Worm (Caenorhabditis elegans): ENCODE data around the gene C06C6.9.

C06C6.9 gene

DNA sequence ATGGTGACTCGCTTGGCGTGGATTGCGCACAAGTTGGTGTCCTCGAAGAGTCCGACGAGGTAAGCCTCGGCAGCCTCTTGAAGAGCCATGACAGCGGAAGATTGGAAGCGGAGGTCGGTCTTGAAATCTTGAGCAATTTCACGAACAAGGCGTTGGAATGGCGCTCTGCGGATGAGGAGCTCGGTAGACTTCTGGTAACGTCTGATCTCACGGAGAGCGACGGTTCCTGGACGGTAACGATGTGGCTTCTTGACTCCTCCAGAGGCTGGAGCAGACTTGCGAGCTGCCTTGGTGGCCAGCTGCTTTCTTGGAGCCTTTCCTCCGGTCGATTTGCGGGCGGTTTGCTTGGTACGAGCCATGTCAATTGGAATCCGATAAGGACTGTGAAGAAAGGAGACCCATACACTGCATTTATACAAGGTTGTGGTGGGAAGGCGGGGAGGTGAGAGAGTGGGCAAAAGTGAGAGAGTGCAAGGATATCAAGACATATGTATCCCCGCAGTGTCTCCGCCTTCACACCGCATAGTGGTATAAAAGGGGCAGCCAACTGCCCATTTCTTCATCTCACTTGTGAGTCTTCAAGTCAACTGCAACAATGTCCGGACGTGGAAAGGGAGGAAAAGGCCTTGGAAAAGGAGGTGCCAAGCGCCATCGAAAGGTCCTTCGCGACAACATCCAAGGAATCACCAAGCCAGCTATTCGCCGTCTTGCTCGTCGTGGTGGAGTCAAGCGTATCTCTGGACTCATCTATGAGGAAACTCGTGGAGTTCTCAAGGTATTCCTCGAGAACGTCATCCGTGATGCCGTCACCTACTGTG, 45.6 kb upstream of the C06C6.9 start, which contains the start of the genes his-2 and his-1:
his-2 (minus strand) TSS at position 359 of the 818 bp plus-strand sequence.
his-1 (plus strand) TSS at position 596 of the 818 bp plus-strand sequence.
- TF ChIP-seq egrh-3 (GFP tag; IDR thresholded peaks at IDR 0.05) (peak; percentile 63; the same call in 1 of the 2 replicates), hsf-1 (GFP tag; IDR thresholded peaks at IDR 0.05) (0 out of 2 replicates have a peak, but pooled peaks have one; percentile 35), nfyb-1 (GFP tag; IDR thresholded peaks at IDR 0.05) (0 out of 2 replicates have a peak, but pooled peaks have one; percentile 9), zfh-2 (GFP tag; conservative IDR thresholded peaks at IDR 0.05) (peak; percentile 58; the same call in 1 of the 2 replicates)

ce11 chrV:16041412-16041811, 44.9 kb upstream of the C06C6.9 start:
- TF ChIP-seq ceh-91 (GFP tag; IDR thresholded peaks at IDR 0.05): no peak
- no peak for TF ChIP-seq F49E8.2 (tag; optimal IDR thresholded peaks at IDR 0.05; ENCODE audit: insufficient read depth)
- no peak for TF ChIP-seq dpl-1 (GFP tag; optimal IDR thresholded peaks at IDR 0.05)
- no peak for TF ChIP-seq mcd-1 (GFP tag; IDR thresholded peaks at IDR 0.05)
- no peak for TF ChIP-seq attf-3 (GFP tag; conservative IDR thresholded peaks at IDR 0.05)
- no peak for TF ChIP-seq F57C9.4 (tag; optimal IDR thresholded peaks at IDR 0.05)
- TF ChIP-seq nfya-1 (tag; optimal IDR thresholded peaks at IDR 0.05; ENCODE audit: borderline replicate concordance, insufficient read depth): no peak
- no peak for TF ChIP-seq bed-1 (GFP tag; IDR thresholded peaks at IDR 0.05)
- no peak for TF ChIP-seq attf-5 (GFP tag; optimal IDR thresholded peaks at IDR 0.05)
- no peak for TF ChIP-seq ztf-26 (tag; optimal IDR thresholded peaks at IDR 0.05)
- no peak for TF ChIP-seq F23B12.7 (tag; optimal IDR thresholded peaks at IDR 0.05; ENCODE audit: insufficient read depth)
- TF ChIP-seq nhr-80 (tag; optimal IDR thresholded peaks at IDR 0.05): no peak
- no peak for TF ChIP-seq hlh-12 (tag; optimal IDR thresholded peaks at IDR 0.05)
- TF ChIP-seq sdz-38 (tag; optimal IDR thresholded peaks at IDR 0.05): no peak
- TF ChIP-seq B0336.3 (GFP tag; IDR thresholded peaks at IDR 0.05): no peak
- TF ChIP-seq hrde-1 (tag; optimal IDR thresholded peaks at IDR 0.05; ENCODE audit: borderline replicate concordance): no peak
- TF ChIP-seq Y56A3A.18 (GFP tag; IDR thresholded peaks at IDR 0.05): no peak
- no peak for TF ChIP-seq F55B11.4 (tag; optimal IDR thresholded peaks at IDR 0.05; ENCODE audit: borderline replicate concordance, insufficient read depth)

- TF ChIP-seq ekl-4 (GFP tag; IDR thresholded peaks at IDR 0.05): peak; percentile 31; the same call in 1 of the 2 replicates
Measured at ce11 chrV:16040848-16041247, 44.3 kb upstream of the C06C6.9 start.

DNA sequence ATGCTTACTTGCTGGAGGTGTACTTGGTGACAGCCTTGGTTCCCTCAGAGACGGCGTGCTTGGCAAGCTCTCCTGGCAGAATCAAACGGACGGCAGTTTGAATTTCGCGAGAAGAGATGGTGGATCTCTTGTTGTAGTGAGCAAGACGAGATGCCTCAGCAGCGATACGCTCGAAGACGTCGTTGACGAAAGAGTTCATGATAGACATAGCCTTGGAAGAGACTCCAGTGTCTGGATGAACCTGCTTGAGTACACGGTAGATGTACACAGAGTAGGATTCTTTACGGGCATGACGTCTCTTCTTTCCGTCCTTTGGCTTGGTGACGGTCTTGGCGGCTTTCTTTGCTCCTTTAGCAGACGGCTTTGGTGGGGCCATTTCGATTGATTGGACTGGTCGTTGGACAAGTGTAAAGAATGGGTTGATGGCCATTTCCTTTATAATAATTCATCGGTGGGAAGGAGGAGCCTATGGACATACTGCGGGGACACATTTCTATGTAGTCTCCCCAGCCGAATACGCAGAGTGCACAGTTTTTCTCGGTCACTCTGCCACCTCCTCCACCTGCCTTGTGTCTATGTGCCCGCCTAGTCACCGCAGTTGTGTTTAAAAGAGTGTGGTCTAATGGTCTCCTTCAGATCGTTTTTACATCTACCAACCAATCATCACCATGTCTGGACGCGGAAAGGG, 43.7 kb upstream of the C06C6.9 start, which contains the start of the genes his-4 and his-3:
his-4 (minus strand) TSS at position 376 of the 688 bp plus-strand sequence.
his-3 (plus strand) TSS at position 669 of the 688 bp plus-strand sequence.
- TF ChIP-seq F39B2.1 (GFP tag; IDR thresholded peaks at IDR 0.05): peak; percentile 88; the same call in 1 of the 2 replicates
- TF ChIP-seq nhr-80 (tag; optimal IDR thresholded peaks at IDR 0.05): peak; percentile 17
- peak; percentile 10; the same call in 1 of the 2 replicates for TF ChIP-seq hmg-1.2 (GFP tag; IDR thresholded peaks at IDR 0.05)
- TF ChIP-seq mcd-1 (GFP tag; IDR thresholded peaks at IDR 0.05): 0 out of 2 replicates have a peak, but pooled peaks have one; percentile 13
- peak; percentile 31 for TF ChIP-seq pbrm-1 (GFP tag; IDR thresholded peaks at IDR 0.05)
- 0 out of 2 replicates have a peak, but pooled peaks have one; percentile 15 for TF ChIP-seq hsf-1 (GFP tag; IDR thresholded peaks at IDR 0.05)
- TF ChIP-seq dox-1 (GFP tag; IDR thresholded peaks at IDR 0.05): 0 out of 2 replicates have a peak, but pooled peaks have one; percentile 15

DNA sequence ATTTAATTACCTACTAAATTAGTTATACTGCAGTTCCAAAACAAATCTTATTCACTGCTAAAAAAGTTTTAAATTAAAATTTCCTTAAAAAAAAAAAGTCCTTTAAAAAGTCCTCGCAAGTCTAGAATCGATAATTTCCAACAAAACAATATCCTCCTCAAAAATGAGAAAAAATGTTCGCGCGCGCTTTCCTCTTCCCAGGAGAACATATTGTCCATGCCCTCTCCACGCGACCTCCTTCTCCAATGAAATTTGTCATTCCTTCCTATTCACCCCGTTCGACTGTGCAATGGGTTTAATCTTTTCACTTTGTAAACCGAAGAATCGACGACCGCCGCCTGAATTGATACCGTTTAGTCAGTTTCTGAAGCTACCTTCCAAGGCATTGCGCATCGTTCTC, 39.6 kb upstream of the C06C6.9 start, which contains the start of gene T10C6.10:
T10C6.10 (plus strand) TSS at position 248 of the 400 bp plus-strand sequence.
- TF ChIP-seq nhr-80 (tag; optimal IDR thresholded peaks at IDR 0.05) (no peak), attf-3 (GFP tag; conservative IDR thresholded peaks at IDR 0.05) (no peak), ceh-100 (GFP tag; IDR thresholded peaks at IDR 0.05) (no peak), madf-6 (GFP tag; IDR thresholded peaks at IDR 0.05) (0 out of 2 replicates have a peak, but pooled peaks have one; percentile 15), aptf-2 (GFP tag; conservative IDR thresholded peaks at IDR 0.05) (peak; percentile 97), mcd-1 (GFP tag; IDR thresholded peaks at IDR 0.05) (no peak), aptf-3 (GFP tag; IDR thresholded peaks at IDR 0.05) (0 out of 2 replicates have a peak, but pooled peaks have one; percentile 65), cebp-1 (GFP tag; IDR thresholded peaks at IDR 0.05) (no peak), cebp-1 (tag; optimal IDR thresholded peaks at IDR 0.05) (no peak), F10E7.11 (tag; optimal IDR thresholded peaks at IDR 0.05) (no peak), F37B4.10 (GFP tag; IDR thresholded peaks at IDR 0.05) (no peak), egl-44 (GFP tag; IDR thresholded peaks at IDR 0.05) (no peak), mxl-1 (tag; optimal IDR thresholded peaks at IDR 0.05) (no peak), mes-4 (tag; optimal IDR thresholded peaks at IDR 0.05) (no peak), nhr-179 (tag; optimal IDR thresholded peaks at IDR 0.05) (no peak)
